Fruit fly (Drosophila melanogaster): Measurements from ENCODE around the gene CG5854.

Gene CG5854

DNA sequence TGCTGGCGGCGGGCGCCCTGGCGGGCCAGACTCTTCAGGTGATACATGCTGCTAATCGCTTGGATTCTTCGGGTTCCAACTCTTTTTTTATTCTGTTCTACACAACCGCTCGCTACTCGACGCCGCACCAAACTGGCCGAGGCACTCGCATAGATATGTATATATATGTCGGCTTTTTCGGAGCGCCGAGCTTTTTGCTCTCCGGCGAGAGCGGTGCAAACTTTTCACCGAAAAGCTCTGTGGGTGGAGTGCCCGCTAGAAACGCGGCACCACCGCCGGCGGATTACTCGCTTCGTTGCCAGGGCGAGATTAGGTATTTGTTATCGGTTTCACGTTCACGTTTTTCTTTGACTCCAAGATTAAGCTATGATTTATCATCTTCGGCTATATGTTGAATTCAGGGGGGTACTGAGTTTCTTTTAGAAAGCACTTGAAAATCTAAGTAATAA lies 9.3 kb downstream of the CG5854 start, which contains the start of gene Gdh (continued):
- TF ChIP-seq Six4 (GFP tag; optimal IDR thresholded peaks at IDR 0.05) = no peak
- no peak for TF ChIP-seq Spps (tag; optimal IDR thresholded peaks at IDR 0.05)
- TF ChIP-seq cg (GFP tag; optimal IDR thresholded peaks at IDR 0.05) = no peak
- peak; percentile 58 for TF ChIP-seq grn (GFP tag; optimal IDR thresholded peaks at IDR 0.05)
- peak; percentile 76; the same call in 2 of the 3 replicates for TF ChIP-seq zen2 (GFP tag; IDR thresholded peaks at IDR 0.05; ENCODE audit: partially characterized antibody)
- peak in 1 of 3 experiments; percentile 12 for TF ChIP-seq Stat92E (GFP tag; optimal IDR thresholded peaks at IDR 0.05)
- no peak for TF ChIP-seq CG9437 (GFP tag; optimal IDR thresholded peaks at IDR 0.05)
- no peak for TF ChIP-seq Asciz (GFP tag; optimal IDR thresholded peaks at IDR 0.05)
- no peak for TF ChIP-seq ase (GFP tag; IDR thresholded peaks at IDR 0.05)
- TF ChIP-seq CG10462 (GFP tag; optimal IDR thresholded peaks at IDR 0.05) = no peak
- peak; percentile 40 for TF ChIP-seq sd (tag; optimal IDR thresholded peaks at IDR 0.05)
- peak; percentile 35 for TF ChIP-seq CG17568 (GFP tag; optimal IDR thresholded peaks at IDR 0.05)
- TF ChIP-seq al (GFP tag; IDR thresholded peaks at IDR 0.05) = no peak
- peak; percentile 70; the same call in 1 of the 2 replicates for TF ChIP-seq chm (GFP tag; IDR thresholded peaks at IDR 0.05)
- TF ChIP-seq trem (tag; optimal IDR thresholded peaks at IDR 0.05) = no peak
- TF ChIP-seq CoRest (tag; optimal IDR thresholded peaks at IDR 0.05) = no peak
- TF ChIP-seq CG34376 (GFP tag; optimal IDR thresholded peaks at IDR 0.05) = peak; percentile 89
- peak; percentile 21 for TF ChIP-seq BtbVII (GFP tag; optimal IDR thresholded peaks at IDR 0.05)
- no peak for TF ChIP-seq pan (optimal IDR thresholded peaks at IDR 0.05)
- TF ChIP-seq pan (GFP tag; optimal IDR thresholded peaks at IDR 0.05 in 1 of 2, IDR thresholded peaks at IDR 0.05 in 1 of 2) = peak in 1 of 2 experiments; percentile 34
- TF ChIP-seq unc-4 (GFP tag; IDR thresholded peaks at IDR 0.05; ENCODE audit: partially characterized antibody) = peak; percentile 59
- TF ChIP-seq lbe (GFP tag; optimal IDR thresholded peaks at IDR 0.05) = peak; percentile 33
- TF ChIP-seq CG43689 (GFP tag; IDR thresholded peaks at IDR 0.05) = no peak
- TF ChIP-seq CG18262 (tag; optimal IDR thresholded peaks at IDR 0.05) = peak; percentile 96
- TF ChIP-seq Ets65A (GFP tag) = no peak
- no peak for TF ChIP-seq CG18011 (GFP tag; optimal IDR thresholded peaks at IDR 0.05)
- TF ChIP-seq CG16779 (GFP tag; IDR thresholded peaks at IDR 0.05) = peak; percentile 35; the same call in 1 of the 2 replicates
- TF ChIP-seq maf-S (GFP tag; optimal IDR thresholded peaks at IDR 0.05) = no peak
- peak; percentile 70; the same call in 1 of the 2 replicates for TF ChIP-seq CG42726 (GFP tag; IDR thresholded peaks at IDR 0.05; ENCODE audit: partially characterized antibody)
- TF ChIP-seq CG4404 (GFP tag; IDR thresholded peaks at IDR 0.05) = no peak; the same call in 1 of the 2 replicates
- peak; percentile 10 for TF ChIP-seq BEAF-32 (GFP tag; optimal IDR thresholded peaks at IDR 0.05)
- TF ChIP-seq hkb (optimal IDR thresholded peaks at IDR 0.05) = no peak
- peak; percentile 55; the same call in 1 of the 2 replicates for TF ChIP-seq hkb (GFP tag; IDR thresholded peaks at IDR 0.05)
- no peak for TF ChIP-seq CG3065 (GFP tag; optimal IDR thresholded peaks at IDR 0.05)
- TF ChIP-seq CG34224 (GFP tag; IDR thresholded peaks at IDR 0.05; ENCODE audit: partially characterized antibody) = peak; percentile 54; the same call in 1 of the 3 replicates
- TF ChIP-seq CG17186 (GFP tag; optimal IDR thresholded peaks at IDR 0.05) = no peak
- no peak for TF ChIP-seq E2f1 (GFP tag; IDR thresholded peaks at IDR 0.05)
- TF ChIP-seq kah (GFP tag; optimal IDR thresholded peaks at IDR 0.05) = peak; percentile 26
- no peak for TF ChIP-seq Sin3A (optimal IDR thresholded peaks at IDR 0.05)
- peak; percentile 18 for TF ChIP-seq MESR4 (GFP tag; optimal IDR thresholded peaks at IDR 0.05)
- TF ChIP-seq scrt (GFP tag; optimal IDR thresholded peaks at IDR 0.05) = peak; percentile 65
- TF ChIP-seq fd102C (GFP tag; optimal IDR thresholded peaks at IDR 0.05) = no peak
- no peak for TF ChIP-seq Hr51 (GFP tag; optimal IDR thresholded peaks at IDR 0.05)
- no peak for TF ChIP-seq Taf1 (GFP tag; IDR thresholded peaks at IDR 0.05)
- peak; percentile 40 for TF ChIP-seq ERR (GFP tag; optimal IDR thresholded peaks at IDR 0.05)
- TF ChIP-seq ATbp (GFP tag; optimal IDR thresholded peaks at IDR 0.05) = no peak
- TF ChIP-seq CG13287 (GFP tag; IDR thresholded peaks at IDR 0.05; ENCODE audit: partially characterized antibody) = peak; percentile 74; the same call in 1 of the 2 replicates
- peak; percentile 8 for TF ChIP-seq CG12391 (tag; optimal IDR thresholded peaks at IDR 0.05)
- peak; percentile 94 for TF ChIP-seq Med (GFP tag)
- TF ChIP-seq CG8359 (GFP tag; optimal IDR thresholded peaks at IDR 0.05; ENCODE audit: borderline replicate concordance) = no peak
